Fruit fly (Drosophila melanogaster) whole organism, embryonic: ENCODE measurements around the gene CG3149.

Experiments used
- ATbp ChIP-seq: fragments of 200-800 bp; sonication (Bioruptor generic); optimal IDR thresholded peaks from 2 replicates; lab custom pipeline; 2017; ENCODE audit warnings: missing biosample characterization, mild to moderate bottlenecking, missing genetic modification characterization, missing genetic modification reagents
- CG15073 ChIP-seq: fragments of 200-800 bp; sonication (Bioruptor generic); optimal IDR thresholded peaks from 2 replicates; lab custom pipeline; 2016; ENCODE audit warnings: missing biosample characterization, missing genetic modification characterization
- CG3281 ChIP-seq: fragments of 200-800 bp; sonication (Bioruptor generic); optimal IDR thresholded peaks from 3 replicates; lab custom pipeline; 2017; ENCODE audit warnings: missing biosample characterization, mild to moderate bottlenecking, missing genetic modification characterization
- CG3726 ChIP-seq: fragments of 200-800 bp; sonication (Bioruptor generic); IDR thresholded peaks from 3 replicates; pipeline ENCODE4, ENCODE4 v1.3.6; 2022; ENCODE audit warnings: missing biosample characterization, missing genetic modification characterization
- CG4360 ChIP-seq: fragments of 200-800 bp; sonication (Bioruptor generic); IDR thresholded peaks from 2 replicates; pipeline ENCODE4 v1.3.6; 2022; ENCODE audit warnings: missing biosample characterization, missing genetic modification characterization
- CG8281 ChIP-seq: fragments of 200-800 bp; sonication (Bioruptor generic); optimal IDR thresholded peaks from 2 replicates; lab custom pipeline; 2018; ENCODE audit warnings: missing biosample characterization, mild to moderate bottlenecking, missing genetic modification characterization, moderate library complexity
- Med ChIP-seq: fragments of 200-800 bp; sonication (Bioruptor generic); peaks from one replicate; lab custom pipeline; 2016; ENCODE audit warnings: missing biosample characterization, missing genetic modification characterization, mild to moderate bottlenecking, inconsistent platforms, moderate library complexity
- Meics ChIP-seq: fragments of 200-800 bp; sonication (Bioruptor generic); optimal IDR thresholded peaks from 2 replicates; lab custom pipeline; 2017; ENCODE audit warnings: missing biosample characterization, mild to moderate bottlenecking, missing genetic modification characterization
- Myb ChIP-seq: fragments of 200-800 bp; sonication (Bioruptor generic); optimal IDR thresholded peaks from 2 replicates; lab custom pipeline; 2016; ENCODE audit warnings: missing biosample characterization, missing genetic modification characterization
- klu ChIP-seq: fragments of 200-800 bp; sonication (Bioruptor generic); IDR thresholded peaks from 2 replicates; pipeline ENCODE4 v1.3.6; 2022; ENCODE audit warnings: missing biosample characterization, missing genetic modification characterization
- scrt ChIP-seq: fragments of 200-800 bp; sonication (Bioruptor generic); optimal IDR thresholded peaks from 2 replicates; lab custom pipeline; 2018; ENCODE audit warnings: missing biosample characterization, mild to moderate bottlenecking, missing genetic modification characterization, moderate library complexity

DNA sequence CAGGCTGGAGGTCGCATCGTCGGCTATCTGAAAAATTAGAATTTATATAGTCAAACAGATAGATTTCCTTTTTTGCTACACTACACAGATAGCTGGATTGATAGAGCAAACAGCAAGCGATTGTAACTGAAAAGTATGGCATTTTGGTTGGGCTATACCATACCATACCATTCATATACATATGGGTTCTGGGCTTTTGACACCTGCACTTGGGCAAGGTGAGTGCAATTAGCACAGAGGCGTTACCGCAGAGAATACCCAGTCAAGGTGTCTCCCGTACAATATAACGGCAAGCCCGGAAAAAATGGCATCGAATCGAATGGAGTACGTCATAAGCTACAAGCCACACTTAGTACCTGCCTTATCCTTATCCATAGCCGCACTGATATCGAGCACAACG lies 19.8 kb upstream of the CG3149 start:
- TF ChIP-seq CG3281 (GFP tag; lab: Kevin White, UChicago) = no peak
- TF ChIP-seq CG8281 (tag; lab: Kevin White, UChicago) = no peak
- no peak for TF ChIP-seq ATbp (GFP tag; lab: Kevin White, UChicago)
- no peak for TF ChIP-seq CG3726 (GFP tag; lab: Robert Waterston, UW)
- TF ChIP-seq scrt (GFP tag; lab: Kevin White, UChicago) = no peak
- TF ChIP-seq klu (GFP tag; lab: Robert Waterston, UW) = no peak
- TF ChIP-seq CG15073 (GFP tag; lab: Kevin White, UChicago) = no peak
- no peak for TF ChIP-seq Med
- no peak for TF ChIP-seq Myb (GFP tag; lab: Kevin White, UChicago)
- TF ChIP-seq CG4360 (GFP tag; lab: Robert Waterston, UW) = no peak
- TF ChIP-seq Meics = no peak
